Worm (Caenorhabditis elegans): ENCODE measurements around the gene pitr-5.

- TF ChIP-seq aly-1 (tag; optimal IDR thresholded peaks at IDR 0.05) (no peak), ceh-36 (tag; optimal IDR thresholded peaks at IDR 0.05) (no peak), ama-1 (optimal IDR thresholded peaks at IDR 0.05) (no peak), tbx-11 (GFP tag; IDR thresholded peaks at IDR 0.05) (no peak), B0310.2 (tag; optimal IDR thresholded peaks at IDR 0.05) (no peak), tbx-37 (GFP tag; conservative IDR thresholded peaks at IDR 0.05) (no peak), sea-1 (GFP tag; conservative IDR thresholded peaks at IDR 0.05) (no peak), ceh-13 (GFP tag; optimal IDR thresholded peaks at IDR 0.05) (no peak), pes-1 (GFP tag; IDR thresholded peaks at IDR 0.05) (no peak), hmbx-1 (tag; optimal IDR thresholded peaks at IDR 0.05) (no peak), tra-4 (tag; optimal IDR thresholded peaks at IDR 0.05) (no peak), ets-7 (tag; optimal IDR thresholded peaks at IDR 0.05) (no peak), scrt-1 (GFP tag; IDR thresholded peaks at IDR 0.05) (no peak), flt-1 (GFP tag; IDR thresholded peaks at IDR 0.05) (no peak)
These were observed 12.4 kb downstream of the pitr-5 start for ce11 chrV:7197036-7197435.
